Worm (Caenorhabditis elegans): ENCODE data around the gene cyl-1.
A peak's percentile ranks its signal among the peaks of the same experiment; 100 is the strongest.

cyl-1 gene

DNA sequence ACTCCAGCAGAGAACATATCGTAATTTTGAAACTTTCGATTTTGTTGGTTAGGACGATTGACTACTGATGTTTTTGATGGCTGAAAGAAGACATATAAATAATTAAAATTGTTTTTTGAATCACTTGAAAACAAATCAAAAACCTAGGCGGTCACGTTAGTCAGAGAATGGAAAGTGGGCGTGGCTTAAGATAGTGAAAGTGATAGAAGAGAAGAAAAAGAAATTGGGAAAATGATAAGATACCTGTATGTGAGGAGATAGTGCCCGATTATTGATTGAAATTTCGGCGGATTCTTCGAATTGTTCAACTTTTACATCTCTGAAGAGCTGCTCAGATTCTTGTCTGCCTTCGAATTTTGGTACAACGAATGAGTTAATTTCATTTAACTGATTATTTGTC is 18.2 kb upstream of the cyl-1 start:
- TF ChIP-seq elt-3 (tag; optimal IDR thresholded peaks at IDR 0.05) = peak in 1 of 3 experiments; percentile 16
- peak; percentile 0 for TF ChIP-seq elt-2 (tag; optimal IDR thresholded peaks at IDR 0.05)
- TF ChIP-seq mdl-1 (tag; optimal IDR thresholded peaks at IDR 0.05) = no peak

DNA sequence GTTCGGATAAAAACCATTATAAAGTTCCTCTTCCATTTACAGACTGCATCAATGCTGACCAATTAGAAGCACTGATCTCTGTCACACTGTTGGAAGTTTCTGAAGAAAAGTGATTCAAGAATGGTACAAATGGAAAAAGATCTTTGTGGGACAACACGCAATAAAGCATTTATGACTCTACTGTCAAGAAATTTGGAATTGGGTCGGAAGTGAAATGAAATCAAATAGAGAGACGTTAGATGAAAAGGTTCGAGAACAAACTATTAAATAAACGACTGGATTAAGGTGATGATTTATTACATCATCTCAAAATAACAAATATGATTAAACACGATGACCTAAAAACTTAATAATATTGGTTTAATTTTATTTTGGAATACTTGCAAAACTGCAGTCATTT is 13.0 kb upstream of the cyl-1 start, which contains the start of gene F57F5.3:
Gene F57F5.3 (minus strand): TSS at position 101 of the 400 bp plus-strand sequence.
- TF ChIP-seq mml-1 (tag; optimal IDR thresholded peaks at IDR 0.05) = no peak
- no peak for TF ChIP-seq elt-1 (tag; optimal IDR thresholded peaks at IDR 0.05)
- TF ChIP-seq ztf-4 (tag; optimal IDR thresholded peaks at IDR 0.05) = no peak
- no peak for TF ChIP-seq nhr-28 (tag; optimal IDR thresholded peaks at IDR 0.05)
- TF ChIP-seq sea-2 (GFP tag; optimal IDR thresholded peaks at IDR 0.05) = no peak
- TF ChIP-seq mdl-1 (tag; optimal IDR thresholded peaks at IDR 0.05) = no peak

DNA sequence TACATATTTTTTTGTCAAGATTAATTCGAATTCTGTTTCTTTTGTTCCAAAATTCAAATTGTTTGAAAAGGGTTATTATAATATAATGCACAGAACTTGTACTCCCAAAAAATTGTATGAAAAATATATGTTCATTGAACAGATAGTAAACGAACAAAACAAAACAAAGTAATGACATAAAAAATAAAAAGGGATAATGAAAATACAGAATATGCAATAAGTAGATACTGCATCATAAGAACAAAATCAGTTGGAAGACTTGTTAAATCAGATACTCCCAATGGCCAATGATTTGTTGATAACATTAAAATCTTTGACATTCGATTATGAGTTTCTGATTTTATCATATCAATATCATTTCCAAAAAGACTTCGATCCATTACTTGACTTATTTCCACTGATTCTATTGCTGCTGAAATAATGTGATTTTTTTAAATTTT is 11.0 kb upstream of the cyl-1 start:
- no peak for TF ChIP-seq snpc-4 (tag; optimal IDR thresholded peaks at IDR 0.05)
- TF ChIP-seq egl-27 (tag; optimal IDR thresholded peaks at IDR 0.05) = no peak
- TF ChIP-seq nhr-237 (tag; optimal IDR thresholded peaks at IDR 0.05) = no peak
- TF ChIP-seq aly-2 (tag; optimal IDR thresholded peaks at IDR 0.05) = peak; percentile 77
- TF ChIP-seq elt-2 (tag; optimal IDR thresholded peaks at IDR 0.05) = peak; percentile 35
- no peak for TF ChIP-seq nfya-1 (tag; optimal IDR thresholded peaks at IDR 0.05; ENCODE audit: insufficient read depth)
- TF ChIP-seq ceh-28 (tag; optimal IDR thresholded peaks at IDR 0.05) = peak; percentile 43
- TF ChIP-seq elt-1 (tag; optimal IDR thresholded peaks at IDR 0.05) = no peak
- no peak for TF ChIP-seq elt-3 (tag; optimal IDR thresholded peaks at IDR 0.05)
- TF ChIP-seq tbx-2 (tag; optimal IDR thresholded peaks at IDR 0.05) = no peak
- TF ChIP-seq jun-1 (tag; optimal IDR thresholded peaks at IDR 0.05) = peak; percentile 4
- no peak for TF ChIP-seq fkh-10 (GFP tag; optimal IDR thresholded peaks at IDR 0.05)
- no peak for TF ChIP-seq skn-1 (tag; optimal IDR thresholded peaks at IDR 0.05)
- TF ChIP-seq pqm-1 (tag; optimal IDR thresholded peaks at IDR 0.05) = no peak
- TF ChIP-seq nhr-11 (tag; optimal IDR thresholded peaks at IDR 0.05) = no peak
- no peak for TF ChIP-seq mdl-1 (tag; optimal IDR thresholded peaks at IDR 0.05)
- TF ChIP-seq eor-1 (tag; optimal IDR thresholded peaks at IDR 0.05) = no peak
- no peak for TF ChIP-seq daf-12 (tag; optimal IDR thresholded peaks at IDR 0.05)
- TF ChIP-seq ceh-9 (tag; optimal IDR thresholded peaks at IDR 0.05) = no peak
- no peak for TF ChIP-seq nhr-28 (tag; optimal IDR thresholded peaks at IDR 0.05)
- TF ChIP-seq egl-5 (tag; optimal IDR thresholded peaks at IDR 0.05) = no peak
- TF ChIP-seq nhr-67 (tag; optimal IDR thresholded peaks at IDR 0.05) = no peak
- TF ChIP-seq fos-1 (tag; optimal IDR thresholded peaks at IDR 0.05) = peak; percentile 1

DNA sequence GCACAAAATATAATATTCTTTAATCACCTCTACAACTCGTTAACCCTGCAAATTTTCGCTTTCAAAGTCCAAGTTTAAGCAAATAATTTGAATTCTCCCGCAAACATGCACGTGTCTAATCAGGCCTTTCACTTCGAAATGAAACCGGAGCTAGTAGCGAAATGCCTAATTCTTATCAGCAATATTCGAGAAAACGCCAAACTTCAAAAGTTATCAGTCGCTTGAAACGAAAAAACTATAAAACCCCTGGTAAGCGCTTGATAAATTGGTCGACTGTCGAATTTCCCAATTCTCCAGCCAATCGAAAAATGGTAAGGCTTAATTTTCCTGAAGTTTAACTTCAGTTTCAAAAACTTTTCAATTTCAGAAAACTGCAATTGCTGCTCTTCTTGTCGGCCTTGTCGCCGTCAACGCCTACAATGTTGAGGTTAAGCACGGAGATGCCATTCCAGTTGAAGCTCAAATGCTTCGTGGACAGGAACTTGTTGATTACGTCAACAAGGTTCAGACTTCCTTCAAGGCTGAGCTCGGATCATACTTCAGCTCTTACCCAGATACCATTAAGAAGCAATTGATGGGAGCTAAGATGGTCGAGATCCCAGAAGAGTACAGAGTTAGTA is 9.5 kb upstream of the cyl-1 start, which contains the start of gene cpr-9:
Gene cpr-9 (plus strand): TSS at position 188 of the 620 bp plus-strand sequence.
- TF ChIP-seq sea-2 (GFP tag; optimal IDR thresholded peaks at IDR 0.05) (no peak), jun-1 (tag; optimal IDR thresholded peaks at IDR 0.05) (no peak), elt-3 (tag; optimal IDR thresholded peaks at IDR 0.05) (no peak), pha-4 (tag; optimal IDR thresholded peaks at IDR 0.05) (peak; percentile 54), R02D3.7 (tag; optimal IDR thresholded peaks at IDR 0.05) (no peak), egl-5 (tag; optimal IDR thresholded peaks at IDR 0.05) (no peak), nhr-28 (tag; optimal IDR thresholded peaks at IDR 0.05) (no peak), ceh-9 (tag; optimal IDR thresholded peaks at IDR 0.05) (no peak), pqm-1 (tag; optimal IDR thresholded peaks at IDR 0.05) (peak; percentile 94), elt-2 (tag; optimal IDR thresholded peaks at IDR 0.05) (peak; percentile 93)

- TF ChIP-seq ceh-82 (tag; optimal IDR thresholded peaks at IDR 0.05) (peak; percentile 61), aly-2 (tag; optimal IDR thresholded peaks at IDR 0.05) (peak; percentile 16), fkh-10 (GFP tag; optimal IDR thresholded peaks at IDR 0.05) (no peak), fos-1 (tag; optimal IDR thresholded peaks at IDR 0.05) (peak; percentile 62), nhr-43 (tag; optimal IDR thresholded peaks at IDR 0.05; ENCODE audit: poor library complexity, severe bottlenecking) (peak; percentile 91), egl-27 (tag; optimal IDR thresholded peaks at IDR 0.05) (peak; percentile 80), jun-1 (tag; optimal IDR thresholded peaks at IDR 0.05) (peak; percentile 65), lsy-12 (tag; optimal IDR thresholded peaks at IDR 0.05) (peak; percentile 84), ceh-9 (tag; optimal IDR thresholded peaks at IDR 0.05) (no peak), ceh-28 (tag; optimal IDR thresholded peaks at IDR 0.05) (peak; percentile 67), nhr-77 (tag; optimal IDR thresholded peaks at IDR 0.05) (peak; percentile 36), nhr-28 (tag; optimal IDR thresholded peaks at IDR 0.05) (no peak), nhr-76 (tag; optimal IDR thresholded peaks at IDR 0.05) (peak; percentile 6), snpc-4 (tag; optimal IDR thresholded peaks at IDR 0.05) (peak; percentile 30), pqm-1 (tag; optimal IDR thresholded peaks at IDR 0.05) (peak; percentile 97), elt-1 (tag; optimal IDR thresholded peaks at IDR 0.05) (no peak), unc-39 (tag; optimal IDR thresholded peaks at IDR 0.05) (no peak), lin-39 (tag; optimal IDR thresholded peaks at IDR 0.05) (peak; percentile 81), ztf-4 (tag; optimal IDR thresholded peaks at IDR 0.05) (peak; percentile 15), nhr-25 (tag; optimal IDR thresholded peaks at IDR 0.05) (peak; percentile 71), nhr-12 (tag; optimal IDR thresholded peaks at IDR 0.05) (no peak), mdl-1 (tag; optimal IDR thresholded peaks at IDR 0.05) (no peak), hmg-11 (tag; optimal IDR thresholded peaks at IDR 0.05) (peak; percentile 99), nfya-1 (tag; optimal IDR thresholded peaks at IDR 0.05; ENCODE audit: insufficient read depth) (peak; percentile 78), tbx-2 (tag; optimal IDR thresholded peaks at IDR 0.05) (peak; percentile 78), ceh-16 (tag; optimal IDR thresholded peaks at IDR 0.05) (no peak), mml-1 (tag; optimal IDR thresholded peaks at IDR 0.05) (no peak), nhr-67 (tag; optimal IDR thresholded peaks at IDR 0.05) (no peak)
Measured at ce11 chrV:12001747-12002456, 8.4 kb upstream of the cyl-1 start, which contains the start of gene gcy-33. Gene gcy-33 (minus strand): TSS chrV:12001797.

Measured in whole organism, L3 larva.